Worm (Caenorhabditis elegans) whole organism, late embryonic: Measurements from ENCODE around the gene sulp-7.
A peak's percentile ranks its signal among the peaks of the same experiment; 100 is the strongest.

Experiments
- C08G9.2 ChIP-seq: sonication (generic microtip); optimal IDR thresholded peaks from 2 replicates; lab custom pipeline; 2016; ENCODE audit warnings: mild to moderate bottlenecking, missing genetic modification characterization, moderate library complexity, missing compliant biosample characterization
- C38D4.7 ChIP-seq: fragments of 200-800 bp; sonication (Bioruptor generic); optimal IDR thresholded peaks from 2 replicates; lab custom pipeline; 2018; ENCODE audit warnings: mild to moderate bottlenecking, missing genetic modification characterization, moderate library complexity, missing compliant biosample characterization
- K02D7.2 ChIP-seq: sonication (generic microtip); optimal IDR thresholded peaks from 2 replicates; lab custom pipeline; 2017; ENCODE audit warnings: mild to moderate bottlenecking, missing genetic modification characterization, missing compliant biosample characterization
- K09A11.1 ChIP-seq: sonication (generic microtip); optimal IDR thresholded peaks from 2 replicates; lab custom pipeline; 2017; ENCODE audit warnings: antibody characterized with exemption, mild to moderate bottlenecking, missing genetic modification characterization, missing compliant biosample characterization; ENCODE audit not compliant: insufficient read depth
- ahr-1 ChIP-seq: sonication (generic microtip); optimal IDR thresholded peaks from 2 replicates; lab custom pipeline; 2016; ENCODE audit warnings: missing genetic modification characterization, missing compliant biosample characterization
- ama-1 ChIP-seq: fragments of 150-350 bp; optimal IDR thresholded peaks from 2 replicates; lab custom pipeline; 2014
- ceh-14 ChIP-seq: sonication (generic microtip); optimal IDR thresholded peaks from 2 replicates; lab custom pipeline; 2016; ENCODE audit warnings: missing genotype, missing genetic modification characterization, missing compliant biosample characterization
- ceh-19 ChIP-seq: fragments of 200-800 bp; sonication (Bioruptor generic); optimal IDR thresholded peaks from 2 replicates; lab custom pipeline; 2018; ENCODE audit warnings: mild to moderate bottlenecking, missing genetic modification characterization, missing compliant biosample characterization
- ceh-2 ChIP-seq: sonication (generic microtip); optimal IDR thresholded peaks from 2 replicates; lab custom pipeline; 2016; ENCODE audit warnings: missing genotype, missing genetic modification characterization, missing compliant biosample characterization
- ceh-31 ChIP-seq: sonication (generic microtip); optimal IDR thresholded peaks from 2 replicates; lab custom pipeline; 2016; ENCODE audit warnings: missing genetic modification characterization, missing compliant biosample characterization
- ceh-48 ChIP-seq: sonication (generic microtip); optimal IDR thresholded peaks from 2 replicates; lab custom pipeline; 2016; ENCODE audit warnings: missing genetic modification characterization, inconsistent platforms, missing compliant biosample characterization
- ceh-6 ChIP-seq: fragments of 200-800 bp; sonication (Bioruptor generic); optimal IDR thresholded peaks from 2 replicates; lab custom pipeline; 2018; ENCODE audit warnings: mild to moderate bottlenecking, missing genetic modification characterization, missing compliant biosample characterization
- elt-4 ChIP-seq: sonication (generic microtip); optimal IDR thresholded peaks from 2 replicates; lab custom pipeline; 2016; ENCODE audit warnings: missing genetic modification characterization, missing compliant biosample characterization
- fkh-6 ChIP-seq: sonication (generic microtip); optimal IDR thresholded peaks from 2 replicates; lab custom pipeline; 2016; ENCODE audit warnings: missing genetic modification characterization, missing compliant biosample characterization
- gmeb-2 ChIP-seq: sonication (generic microtip); optimal IDR thresholded peaks from 2 replicates; lab custom pipeline; 2016; ENCODE audit warnings: missing genetic modification characterization, inconsistent platforms, missing compliant biosample characterization
- hlh-13 ChIP-seq: fragments of 200-800 bp; sonication (Bioruptor generic); optimal IDR thresholded peaks from 2 replicates; lab custom pipeline; 2018; ENCODE audit warnings: mild to moderate bottlenecking, missing genetic modification characterization, missing compliant biosample characterization
- hlh-6 ChIP-seq: sonication (generic microtip); optimal IDR thresholded peaks from 2 replicates; lab custom pipeline; 2016; ENCODE audit warnings: missing genotype, missing genetic modification characterization, missing compliant biosample characterization
- lin-11 ChIP-seq: fragments of 200-800 bp; sonication (Bioruptor generic); optimal IDR thresholded peaks from 2 replicates; lab custom pipeline; 2018; ENCODE audit warnings: mild to moderate bottlenecking, missing genetic modification characterization, missing compliant biosample characterization
- mec-3 ChIP-seq: sonication (generic microtip); optimal IDR thresholded peaks from 2 replicates; lab custom pipeline; 2016; ENCODE audit warnings: borderline replicate concordance, missing genetic modification characterization, missing compliant biosample characterization
- nfya-1 ChIP-seq: sonication (generic microtip); optimal IDR thresholded peaks from 2 replicates; lab custom pipeline; 2017; ENCODE audit warnings: missing genetic modification characterization, mild to moderate bottlenecking, missing compliant biosample characterization, antibody characterized with exemption, moderate library complexity
- nhr-11 ChIP-seq: fragments of 150-350 bp; optimal IDR thresholded peaks from 2 replicates; lab custom pipeline; 2014; ENCODE audit warnings: missing biosample characterization, missing genetic modification characterization
- npax-4 ChIP-seq: sonication (generic microtip); optimal IDR thresholded peaks from 2 replicates; lab custom pipeline; 2016; ENCODE audit warnings: missing genetic modification characterization, missing compliant biosample characterization
- odd-2 ChIP-seq: sonication (generic microtip); optimal IDR thresholded peaks from 2 replicates; lab custom pipeline; 2017; ENCODE audit warnings: antibody characterized with exemption, mild to moderate bottlenecking, missing genetic modification characterization, missing compliant biosample characterization
- pag-3 ChIP-seq: sonication (generic microtip); optimal IDR thresholded peaks from 2 replicates; lab custom pipeline; 2016; ENCODE audit warnings: missing compliant biosample characterization, missing genetic modification characterization, borderline replicate concordance
- pax-1 ChIP-seq: fragments of 150-350 bp; optimal IDR thresholded peaks from 2 replicates; lab custom pipeline; 2014; ENCODE audit warnings: missing biosample characterization, missing genetic modification characterization
- pros-1 ChIP-seq: fragments of 150-350 bp; optimal IDR thresholded peaks from 2 replicates; lab custom pipeline; 2014; ENCODE audit warnings: missing biosample characterization, missing genetic modification reagents, missing genetic modification characterization
- rnt-1 ChIP-seq: sonication (generic microtip); optimal IDR thresholded peaks from 2 replicates; lab custom pipeline; 2016; ENCODE audit warnings: missing genetic modification characterization, missing compliant biosample characterization
- sox-2 ChIP-seq: fragments of 200-800 bp; sonication (Bioruptor generic); IDR thresholded peaks from 2 replicates; pipeline ENCODE4 v1.3.6; 2022; ENCODE audit warnings: missing genetic modification reagents, missing genetic modification characterization, missing compliant biosample characterization
- sox-4 ChIP-seq: sonication (generic microtip); optimal IDR thresholded peaks from 2 replicates; lab custom pipeline; 2017; ENCODE audit warnings: mild to moderate bottlenecking, missing genetic modification characterization, inconsistent platforms, missing compliant biosample characterization
- syd-9 ChIP-seq: sonication (generic microtip); optimal IDR thresholded peaks from 2 replicates; lab custom pipeline; 2016; ENCODE audit warnings: mild to moderate bottlenecking, missing genetic modification characterization, moderate library complexity, missing compliant biosample characterization
- tbx-7 ChIP-seq: sonication (generic microtip); optimal IDR thresholded peaks from 2 replicates; lab custom pipeline; 2016; ENCODE audit warnings: missing genotype, missing genetic modification characterization, missing compliant biosample characterization
- unc-3 ChIP-seq, 2 experiments: fragments of 200-800 bp in 1 of 2; sonication (Bioruptor generic) in 1 of 2; sonication (generic microtip) in 1 of 2; conservative IDR thresholded peaks in 1 of 2; optimal IDR thresholded peaks in 1 of 2; 2 replicates each; pipeline versions ENCODE4 v1.3.6 to Lab custom; 2016 to 2022; ENCODE audit warnings: missing compliant biosample characterization in 2 of 2, missing genetic modification characterization in 2 of 2, missing genetic modification reagents in 1 of 2
- unc-42 ChIP-seq: sonication (generic microtip); optimal IDR thresholded peaks from 2 replicates; lab custom pipeline; 2016; ENCODE audit warnings: missing genotype, missing genetic modification characterization, missing compliant biosample characterization
- unc-55 ChIP-seq: sonication (generic microtip); optimal IDR thresholded peaks from 2 replicates; lab custom pipeline; 2017; ENCODE audit warnings: missing biosample characterization, missing genetic modification reagents, missing genetic modification characterization

sulp-7 gene

DNA sequence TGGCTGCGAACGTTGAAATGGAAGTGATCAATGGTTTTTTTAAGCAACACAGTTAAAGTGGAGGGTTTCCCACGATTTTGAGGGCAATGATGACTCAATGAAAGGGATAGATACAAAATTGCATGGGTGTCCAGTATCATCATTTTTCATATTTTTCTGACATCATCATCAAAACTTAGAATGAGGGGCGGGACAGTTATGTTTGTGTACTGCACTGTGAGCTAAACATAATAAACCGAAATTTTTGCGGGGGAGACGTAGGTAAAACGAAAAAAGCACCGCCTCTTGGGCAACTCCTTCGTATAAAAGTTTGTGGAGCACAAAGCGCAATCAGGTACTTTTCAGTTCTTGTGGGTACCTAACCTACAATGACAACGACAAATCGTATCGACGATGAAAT is 26.9 kb upstream of the sulp-7 start, which contains the start of gene C09F12.2:
Gene C09F12.2, plus strand, starts transcription at position 301 of the 400 bp plus-strand sequence.
- TF ChIP-seq sox-4 (tag; lab: Kevin White, UChicago) (no peak), ceh-31 (tag; lab: Kevin White, UChicago) (no peak), pax-1 (no peak), ahr-1 (no peak), lin-11 (no peak), pag-3 (tag; lab: Kevin White, UChicago) (no peak), ceh-6 (GFP tag; lab: Kevin White, UChicago) (no peak)

DNA sequence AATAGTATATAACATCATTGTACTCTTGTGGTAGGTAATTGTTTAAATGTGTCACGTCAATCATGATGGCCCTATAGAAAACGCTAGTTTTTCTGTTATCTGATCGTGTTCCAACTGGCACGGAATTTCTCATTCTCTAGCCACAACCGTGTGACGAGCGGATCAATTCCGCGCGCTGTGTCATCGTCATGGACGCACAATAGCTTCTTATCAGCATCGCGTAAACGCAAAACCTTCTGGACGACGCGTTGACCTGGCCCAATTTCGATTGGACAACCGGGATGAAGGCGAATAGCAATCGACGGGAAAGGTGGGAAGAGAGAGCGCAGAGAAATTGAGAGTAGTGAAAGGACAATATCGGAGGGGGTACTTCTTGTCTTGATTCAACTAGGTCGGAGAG is 23.4 kb upstream of the sulp-7 start, which contains the start of gene lpr-3:
Gene lpr-3, plus strand, starts transcription at position 374 of the 400 bp plus-strand sequence.
- TF ChIP-seq unc-55 (peak; percentile 63), pax-1 (no peak), C38D4.7 (GFP tag; lab: Kevin White, UChicago) (no peak), unc-3 (GFP tag; conservative IDR thresholded peaks at IDR 0.05; lab: Robert Waterston, UW) (no peak), unc-3 (tag; optimal IDR thresholded peaks at IDR 0.05; lab: Kevin White, UChicago) (no peak), tbx-7 (tag; lab: Kevin White, UChicago) (no peak), fkh-6 (no peak), C08G9.2 (tag; lab: Kevin White, UChicago) (no peak), gmeb-2 (tag; lab: Kevin White, UChicago) (no peak), K09A11.1 (tag; lab: Kevin White, UChicago) (no peak), nfya-1 (tag; lab: Kevin White, UChicago) (peak; percentile 54), ceh-48 (tag; lab: Kevin White, UChicago) (no peak), ahr-1 (no peak), odd-2 (tag; lab: Kevin White, UChicago) (no peak), rnt-1 (tag; lab: Kevin White, UChicago) (peak; percentile 74), ceh-31 (tag; lab: Kevin White, UChicago) (peak; percentile 4), unc-42 (tag; lab: Kevin White, UChicago) (no peak), npax-4 (tag; lab: Kevin White, UChicago) (no peak), pros-1 (tag; lab: Kevin White, UChicago) (peak; percentile 0)

DNA sequence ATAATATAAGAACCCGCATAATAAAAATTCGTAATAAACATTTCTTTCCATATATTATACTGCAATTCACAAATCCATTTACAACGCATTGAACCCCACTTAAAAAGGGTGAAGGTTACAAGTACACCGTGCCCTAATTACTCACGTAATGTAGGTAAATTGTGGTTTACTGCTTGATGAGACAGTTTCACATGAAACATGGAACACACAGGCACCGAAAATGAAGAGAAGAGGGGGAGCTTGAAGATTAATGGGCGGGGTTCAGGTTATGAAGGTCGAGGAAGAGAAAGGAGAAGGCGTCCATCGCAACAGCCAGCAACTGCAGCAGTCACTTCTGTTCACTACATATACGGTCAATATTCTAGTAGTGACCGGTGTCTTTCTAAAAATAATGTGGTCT is 20.7 kb upstream of the sulp-7 start, which contains the start of gene lpr-6:
Gene lpr-6, plus strand, starts transcription at position 251 of the 400 bp plus-strand sequence.
- peak; percentile 2 for TF ChIP-seq ceh-31 (tag; lab: Kevin White, UChicago)
- TF ChIP-seq syd-9 (tag; lab: Kevin White, UChicago), result no peak
- peak; percentile 19 for TF ChIP-seq ama-1 (lab: Kevin White, UChicago)
- TF ChIP-seq ceh-14 (tag; lab: Kevin White, UChicago), result no peak

DNA sequence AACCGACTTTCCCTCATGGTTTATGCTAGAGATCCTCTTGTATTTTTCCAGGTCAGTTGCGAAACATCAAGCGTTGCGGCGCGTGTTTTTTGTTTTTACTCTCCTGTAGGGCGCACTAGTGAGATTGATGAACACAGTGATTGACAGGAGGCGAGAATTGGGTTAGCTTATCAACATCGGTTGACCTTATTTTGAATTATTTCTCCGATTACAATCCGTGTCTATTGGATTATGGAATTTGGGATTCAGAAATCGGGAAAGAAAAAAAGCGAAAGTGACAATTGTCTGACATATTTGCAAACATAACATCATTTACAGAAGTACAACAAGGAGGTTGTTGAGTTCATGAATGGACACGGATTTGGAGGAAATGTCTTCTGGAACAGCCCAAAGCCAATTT is 19.5 kb upstream of the sulp-7 start:
- no peak for TF ChIP-seq K02D7.2
- no peak for TF ChIP-seq mec-3
- TF ChIP-seq elt-4 (tag; lab: Kevin White, UChicago), result no peak
- TF ChIP-seq gmeb-2 (tag; lab: Kevin White, UChicago), result no peak
- TF ChIP-seq K09A11.1 (tag; lab: Kevin White, UChicago), result no peak
- TF ChIP-seq sox-4 (tag; lab: Kevin White, UChicago), result no peak
- TF ChIP-seq sox-2 (GFP tag; lab: Robert Waterston, UW), result no peak
- TF ChIP-seq hlh-6 (tag; lab: Kevin White, UChicago), result no peak
- TF ChIP-seq nhr-11 (tag; lab: Kevin White, UChicago), result no peak
- TF ChIP-seq hlh-13 (GFP tag; lab: Kevin White, UChicago), result no peak
- TF ChIP-seq ceh-19 (GFP tag; lab: Kevin White, UChicago), result no peak

- TF ChIP-seq ceh-2 (tag; lab: Kevin White, UChicago), result no peak
- TF ChIP-seq, all 69 proteins: peak for 0
Observed at ce11 chrX:11061904-11062303, 18.6 kb upstream of the sulp-7 start, which contains the start of gene lpr-5. TSS of gene lpr-5 (plus strand) at chrX:11062123.
